Fruit fly (Drosophila melanogaster) whole organism, embryonic: ENCODE data around the gene nudC.

Experiments used
- Antp ChIP-seq: fragments of 200-800 bp; sonication (Bioruptor generic); optimal IDR thresholded peaks from 3 replicates; lab custom pipeline; 2016; ENCODE audit warnings: missing biosample characterization, missing genetic modification characterization
- CG10366 ChIP-seq: fragments of 200-800 bp; sonication (Bioruptor generic); IDR thresholded peaks from 2 replicates; pipeline ENCODE4 v1.3.6; 2022; ENCODE audit warnings: missing biosample characterization, missing genetic modification characterization
- CG11560 ChIP-seq: fragments of 200-800 bp; sonication (Bioruptor generic); IDR thresholded peaks from 3 replicates; pipeline ENCODE4 v1.3.6; 2022; ENCODE audit warnings: missing biosample characterization, missing genetic modification characterization
- CG15011 ChIP-seq: fragments of 200-800 bp; sonication (Bioruptor generic); optimal IDR thresholded peaks from 3 replicates; lab custom pipeline; 2018; ENCODE audit warnings: missing biosample characterization, mild to moderate bottlenecking, missing genetic modification characterization
- CG17568 ChIP-seq: fragments of 200-800 bp; sonication (Bioruptor generic); optimal IDR thresholded peaks from 2 replicates; lab custom pipeline; 2018; ENCODE audit warnings: missing biosample characterization, mild to moderate bottlenecking, missing genetic modification characterization, moderate library complexity
- CG31388 ChIP-seq: fragments of 200-800 bp; sonication (Bioruptor generic); optimal IDR thresholded peaks from 2 replicates; lab custom pipeline; 2016; ENCODE audit warnings: missing biosample characterization, missing genetic modification characterization
- CG32772 ChIP-seq: fragments of 200-800 bp; sonication (Bioruptor generic); IDR thresholded peaks from 2 replicates; pipeline ENCODE4 v1.3.6; 2022; ENCODE audit warnings: missing biosample characterization, missing genetic modification characterization
- CG33213 ChIP-seq: fragments of 200-800 bp; sonication (Bioruptor generic); optimal IDR thresholded peaks from 3 replicates; lab custom pipeline; 2016; ENCODE audit warnings: missing biosample characterization, missing genetic modification characterization
- CG6791 ChIP-seq: fragments of 200-800 bp; sonication (Bioruptor generic); IDR thresholded peaks from 3 replicates; pipeline ENCODE4 v1.3.6; 2022; ENCODE audit warnings: missing biosample characterization, missing genetic modification characterization; ENCODE audit not compliant: partially characterized antibody
- CG6854 ChIP-seq: fragments of 200-800 bp; sonication (Bioruptor generic); optimal IDR thresholded peaks from 3 replicates; lab custom pipeline; 2017; ENCODE audit warnings: missing biosample characterization, mild to moderate bottlenecking, missing genetic modification characterization
- CG7271 ChIP-seq: fragments of 200-800 bp; sonication (Bioruptor generic); optimal IDR thresholded peaks from 2 replicates; lab custom pipeline; 2018; ENCODE audit warnings: missing biosample characterization, mild to moderate bottlenecking, missing genetic modification characterization, moderate library complexity
- CG7786 ChIP-seq: fragments of 200-800 bp; sonication (Bioruptor generic); optimal IDR thresholded peaks from 2 replicates; lab custom pipeline; 2016; ENCODE audit warnings: missing biosample characterization, missing genetic modification characterization
- CoRest ChIP-seq: fragments of 200-800 bp; sonication (Bioruptor generic); optimal IDR thresholded peaks from 3 replicates; lab custom pipeline; 2018; ENCODE audit warnings: missing biosample characterization, mild to moderate bottlenecking, missing genetic modification characterization, moderate library complexity
- D ChIP-seq, 2 experiments: fragments of 200-800 bp in 1 of 2; fragments of >200 bp in 1 of 2; sonication (Bioruptor generic) in 1 of 2; optimal IDR thresholded peaks; 2 replicates in 1 of 2; 3 replicates in 1 of 2; lab custom pipeline; 2017; ENCODE audit warnings: mild to moderate bottlenecking in 1 of 2, missing biosample characterization in 1 of 2, missing genetic modification characterization in 1 of 2, missing genetic modification reagents in 1 of 2
- Deaf1 ChIP-seq: fragments of 200-800 bp; optimal IDR thresholded peaks from 3 replicates; lab custom pipeline; 2019; ENCODE audit warnings: missing biosample characterization, mild to moderate bottlenecking, missing genetic modification characterization, moderate library complexity
- Gsc ChIP-seq: fragments of 200-800 bp; sonication (Bioruptor generic); IDR thresholded peaks from 2 replicates; pipeline ENCODE4 v1.3.6; 2022; ENCODE audit warnings: missing biosample characterization, missing genetic modification characterization
- HLH54F ChIP-seq: fragments of 200-800 bp; sonication (Bioruptor generic); optimal IDR thresholded peaks from 3 replicates; lab custom pipeline; 2016; ENCODE audit warnings: missing biosample characterization, missing genetic modification characterization
- HmgZ ChIP-seq: fragments of 200-800 bp; sonication (Bioruptor generic); optimal IDR thresholded peaks from 2 replicates; lab custom pipeline; 2018; ENCODE audit warnings: missing biosample characterization, mild to moderate bottlenecking, missing genetic modification characterization
- MBD-R2 ChIP-seq: fragments of 200-800 bp; sonication (Bioruptor generic); IDR thresholded peaks from 2 replicates; pipeline ENCODE4 v1.3.6; 2022; ENCODE audit warnings: missing biosample characterization, missing genetic modification characterization
- MESR4 ChIP-seq: fragments of 200-800 bp; sonication (Bioruptor generic); optimal IDR thresholded peaks from 2 replicates; lab custom pipeline; 2018; ENCODE audit warnings: missing biosample characterization, mild to moderate bottlenecking, missing genetic modification characterization, moderate library complexity
- NK7.1 ChIP-seq: fragments of 200-800 bp; sonication (Bioruptor generic); optimal IDR thresholded peaks from 3 replicates; lab custom pipeline; 2016; ENCODE audit warnings: missing biosample characterization, missing genetic modification characterization
- Nf-YC ChIP-seq: fragments of 200-800 bp; optimal IDR thresholded peaks from 3 replicates; lab custom pipeline; 2019; ENCODE audit warnings: missing biosample characterization, mild to moderate bottlenecking, missing genetic modification characterization, moderate library complexity
- Ptx1 ChIP-seq: fragments of 200-800 bp; sonication (Bioruptor generic); IDR thresholded peaks from 2 replicates; pipeline ENCODE4 v1.3.6; 2022; ENCODE audit warnings: missing biosample characterization, missing genetic modification characterization
- Rx ChIP-seq: fragments of 200-800 bp; sonication (Bioruptor generic); IDR thresholded peaks from 2 replicates; pipeline ENCODE4 v1.3.6; 2022; ENCODE audit warnings: missing biosample characterization, missing genetic modification characterization
- Sox100B ChIP-seq: fragments of 200-800 bp; sonication (Bioruptor generic); optimal IDR thresholded peaks from 3 replicates; lab custom pipeline; 2018; ENCODE audit warnings: missing biosample characterization, mild to moderate bottlenecking, missing genetic modification characterization
- Trl ChIP-seq, 3 experiments: fragments of >200 bp in 2 of 3; fragments of 200-800 bp in 1 of 3; sonication (Bioruptor generic) in 1 of 3; optimal IDR thresholded peaks; 2 replicates in 1 of 3; 3 replicates in 2 of 3; lab custom pipeline; 2016 to 2017; ENCODE audit warnings: missing biosample characterization in 1 of 3, missing genetic modification characterization in 1 of 3
- bbx ChIP-seq: fragments of 200-800 bp; sonication (Bioruptor generic); IDR thresholded peaks from 2 replicates; pipeline ENCODE4 v1.3.6; 2022; ENCODE audit warnings: missing biosample characterization, missing genetic modification characterization; ENCODE audit not compliant: partially characterized antibody
- bigmax ChIP-seq: fragments of 200-800 bp; sonication (Bioruptor generic); optimal IDR thresholded peaks from 2 replicates; lab custom pipeline; 2018; ENCODE audit warnings: missing biosample characterization, mild to moderate bottlenecking, missing genetic modification characterization
- cg ChIP-seq: fragments of 200-800 bp; sonication (Bioruptor generic); optimal IDR thresholded peaks from 3 replicates; lab custom pipeline; 2019; ENCODE audit warnings: missing biosample characterization, mild to moderate bottlenecking, missing genetic modification characterization, moderate library complexity
- corto ChIP-seq: fragments of 200-800 bp; sonication (Bioruptor generic); optimal IDR thresholded peaks from 2 replicates; lab custom pipeline; 2016; ENCODE audit warnings: missing biosample characterization, mild to moderate bottlenecking, missing genetic modification characterization, moderate library complexity
- eyg ChIP-seq: fragments of 200-800 bp; sonication (Bioruptor generic); optimal IDR thresholded peaks from 3 replicates; lab custom pipeline; 2016; ENCODE audit warnings: missing biosample characterization, missing genetic modification characterization
- fd96Cb ChIP-seq: fragments of 200-800 bp; sonication (Bioruptor generic); optimal IDR thresholded peaks from 2 replicates; lab custom pipeline; 2018; ENCODE audit warnings: missing biosample characterization, mild to moderate bottlenecking, missing genetic modification characterization, moderate library complexity
- ftz-f1 ChIP-seq: fragments of 200-800 bp; sonication (Bioruptor generic); optimal IDR thresholded peaks from 2 replicates; lab custom pipeline; 2016; ENCODE audit warnings: missing biosample characterization, missing genetic modification characterization
- gcm ChIP-seq: fragments of 200-800 bp; sonication (Bioruptor generic); optimal IDR thresholded peaks from 2 replicates; lab custom pipeline; 2019; ENCODE audit warnings: missing biosample characterization, mild to moderate bottlenecking, missing genetic modification characterization, moderate library complexity
- gcm2 ChIP-seq: fragments of 200-800 bp; sonication (Bioruptor generic); optimal IDR thresholded peaks from 2 replicates; lab custom pipeline; 2016; ENCODE audit warnings: missing biosample characterization, missing genetic modification characterization
- h ChIP-seq: fragments of >200 bp; optimal IDR thresholded peaks from 2 replicates; lab custom pipeline; 2017
- onecut ChIP-seq: fragments of 200-800 bp; sonication (Bioruptor generic); IDR thresholded peaks from 2 replicates; pipeline ENCODE4 v1.3.6; 2022; ENCODE audit warnings: missing biosample characterization, missing genetic modification characterization
- prd ChIP-seq, 3 experiments: fragments of >200 bp in 2 of 3; fragments of 200-800 bp in 1 of 3; sonication (Bioruptor generic) in 1 of 3; optimal IDR thresholded peaks in 2 of 3; IDR thresholded peaks in 1 of 3; 2 replicates in 2 of 3; 3 replicates in 1 of 3; pipeline versions ENCODE4 v1.3.6 to Lab custom; 2017 to 2022; ENCODE audit warnings: missing biosample characterization in 1 of 3, missing genetic modification characterization in 1 of 3
- ranshi ChIP-seq: fragments of 200-800 bp; sonication (Bioruptor generic); IDR thresholded peaks from 2 replicates; pipeline ENCODE4 v1.3.6; 2022; ENCODE audit warnings: missing biosample characterization, missing genetic modification characterization
- sd ChIP-seq: fragments of 200-800 bp; sonication (Bioruptor generic); optimal IDR thresholded peaks from 3 replicates; lab custom pipeline; 2018; ENCODE audit warnings: missing biosample characterization, mild to moderate bottlenecking, missing genetic modification characterization, moderate library complexity
- sens ChIP-seq: fragments of 200-800 bp; sonication (Bioruptor generic); peaks from one replicate; lab custom pipeline; 2016; ENCODE audit warnings: missing biosample characterization, missing genetic modification characterization
- slou ChIP-seq: fragments of 200-800 bp; sonication (Bioruptor generic); optimal IDR thresholded peaks from 3 replicates; lab custom pipeline; 2016; ENCODE audit warnings: missing biosample characterization, missing genetic modification characterization
- stc ChIP-seq: fragments of 200-800 bp; sonication (Bioruptor generic); IDR thresholded peaks from 2 replicates; pipeline ENCODE4 v1.3.6; 2022; ENCODE audit warnings: missing biosample characterization, missing genetic modification characterization
- sug ChIP-seq: fragments of 200-800 bp; optimal IDR thresholded peaks from 2 replicates; lab custom pipeline; 2019; ENCODE audit warnings: missing biosample characterization, mild to moderate bottlenecking, missing genetic modification characterization, moderate library complexity
- vvl ChIP-seq: fragments of 200-800 bp; sonication (Bioruptor generic); IDR thresholded peaks from 2 replicates; pipeline ENCODE4 v1.3.6; 2022; ENCODE audit warnings: missing biosample characterization, missing genetic modification characterization
- wdn ChIP-seq: fragments of 200-800 bp; sonication (Bioruptor generic); IDR thresholded peaks from 2 replicates; pipeline ENCODE4 v1.3.6; 2022; ENCODE audit warnings: missing biosample characterization, missing genetic modification characterization
- zf30C ChIP-seq: fragments of 200-800 bp; sonication (Bioruptor generic); optimal IDR thresholded peaks from 3 replicates; lab custom pipeline; 2018; ENCODE audit warnings: missing biosample characterization, mild to moderate bottlenecking, missing genetic modification characterization

The nudC gene

dm6 chr3L:16805806-16806719 lies 1.3 kb downstream of the nudC start (continued):
- TF ChIP-seq wdn (0 out of 2 replicates have a peak, but pooled peaks have one; percentile 18), ftz-f1 (GFP tag; lab: Kevin White, UChicago) (peak; percentile 90), D (optimal IDR thresholded peaks at IDR 0.05; lab: Kevin White, UChicago) (no peak), D (GFP tag; optimal IDR thresholded peaks at IDR 0.05; lab: Kevin White, UChicago) (peak; percentile 5), CG7786 (peak; percentile 37), Antp (GFP tag; lab: Kevin White, UChicago) (peak; percentile 8), stc (GFP tag; lab: Robert Waterston, UW) (peak; percentile 55), CG15011 (GFP tag; lab: Kevin White, UChicago) (no peak), MBD-R2 (GFP tag; lab: Robert Waterston, UW) (no peak), corto (no peak), CG7271 (tag; lab: Kevin White, UChicago) (no peak), bigmax (GFP tag; lab: Kevin White, UChicago) (peak; percentile 42), zf30C (GFP tag; lab: Kevin White, UChicago) (peak; percentile 4), gcm (peak; percentile 13), HLH54F (peak; percentile 56), CG10366 (no peak), Deaf1 (peak; percentile 19), sd (no peak), CG17568 (GFP tag; lab: Kevin White, UChicago) (peak; percentile 6), cg (GFP tag; lab: Kevin White, UChicago) (peak; percentile 16)

- TF ChIP-seq MESR4 (GFP tag; lab: Kevin White, UChicago) (no peak), fd96Cb (peak; percentile 72), h (lab: Kevin White, UChicago) (no peak), prd (optimal IDR thresholded peaks at IDR 0.05; lab: Kevin White, UChicago) (no peak), prd (GFP tag; IDR thresholded peaks at IDR 0.05; lab: Robert Waterston, UW) (peak; percentile 59; the same call in 1 of the 3 replicates), HmgZ (peak; percentile 16), ranshi (GFP tag; lab: Robert Waterston, UW) (peak; percentile 14; the same call in 1 of the 2 replicates), Nf-YC (tag; lab: Kevin White, UChicago) (peak; percentile 62), bbx (GFP tag; lab: Robert Waterston, UW) (no peak), CG31388 (no peak), sens (GFP tag; lab: Kevin White, UChicago) (peak; percentile 56), zf30C (GFP tag; lab: Kevin White, UChicago) (no peak), CG11560 (no peak), CG33213 (GFP tag; lab: Kevin White, UChicago) (no peak), NK7.1 (GFP tag; lab: Kevin White, UChicago) (no peak), CG6791 (GFP tag; lab: Robert Waterston, UW) (no peak), Sox100B (GFP tag; lab: Kevin White, UChicago) (peak; percentile 88), vvl (GFP tag; lab: Robert Waterston, UW) (peak; percentile 70), CoRest (tag; lab: Kevin White, UChicago) (peak; percentile 83), Gsc (GFP tag; lab: Robert Waterston, UW) (no peak), Rx (no peak), CG32772 (GFP tag; lab: Robert Waterston, UW) (no peak), gcm2 (no peak), Trl (optimal IDR thresholded peaks at IDR 0.05; lab: Kevin White, UChicago) (peak in 1 of 2 experiments; percentile 27), Trl (GFP tag; optimal IDR thresholded peaks at IDR 0.05; lab: Kevin White, UChicago) (no peak), onecut (peak; percentile 91), CG6854 (GFP tag; lab: Kevin White, UChicago) (peak; percentile 63), slou (GFP tag; lab: Kevin White, UChicago) (peak; percentile 37), Ptx1 (GFP tag; lab: Robert Waterston, UW) (peak; percentile 32; the same call in 1 of the 2 replicates), eyg (GFP tag; lab: Kevin White, UChicago) (no peak), sug (tag; lab: Kevin White, UChicago) (peak; percentile 49)
These were observed 2.1 kb downstream of the nudC start for dm6 chr3L:16806823-16807325.
